Fruit fly (Drosophila melanogaster) S2 (cell line): Measurements from ENCODE around the gene CCT2.

Source experiments
- CG8478 ChIP-seq: fragments of >200 bp; optimal IDR thresholded peaks from 2 replicates; lab custom pipeline; 2018
- CTCF ChIP-seq, 2 experiments: fragments of >200 bp; optimal IDR thresholded peaks; 2 replicates each; lab custom pipeline; 2018

dm6 chrX:9108387-9108786, 19.1 kb downstream of the CCT2 start, which contains the start of gene AP-1gamma:
- TF ChIP-seq CG8478 (lab: Kevin White, UChicago) (no peak), CTCF (optimal IDR thresholded peaks at IDR 0.05; lab: Kevin White, UChicago) (no peak)
